Worm (Caenorhabditis elegans) whole organism, mixed stage, embryonic: Measurements from ENCODE around the gene clec-266.

Experiments used
- mep-1 ChIP-seq: fragments of 150-350 bp; optimal IDR thresholded peaks from 2 replicates; lab custom pipeline; 2017; ENCODE audit warnings: missing biosample characterization, missing genetic modification reagents, missing genetic modification characterization, inconsistent platforms
- unc-39 ChIP-seq: fragments of 150-350 bp; optimal IDR thresholded peaks from 2 replicates; lab custom pipeline; 2014; ENCODE audit warnings: missing biosample characterization, missing genetic modification characterization
- ztf-11 ChIP-seq: fragments of 150-350 bp; optimal IDR thresholded peaks from 2 replicates; lab custom pipeline; 2014; ENCODE audit warnings: missing biosample characterization, missing genetic modification characterization

- no peak for TF ChIP-seq ztf-11 (tag; lab: Kevin White, UChicago)
- no peak for TF ChIP-seq unc-39 (tag; lab: Kevin White, UChicago)
- TF ChIP-seq mep-1 = no peak
Measured at ce11 chrX:6630645-6631044, 7.9 kb upstream of the clec-266 start.
